Fruit fly (Drosophila melanogaster) whole organism, prepupa: ENCODE results near the gene Scgalpha.

Experiments
- CG11294 ChIP-seq: fragments of 200-800 bp; sonication (Bioruptor generic); IDR thresholded peaks from 2 replicates; pipeline ENCODE4 v1.3.6; 2022; ENCODE audit warnings: missing biosample characterization, missing genetic modification characterization
- CG1621 ChIP-seq: fragments of 200-800 bp; sonication (Bioruptor generic); optimal IDR thresholded peaks from 3 replicates; lab custom pipeline; 2018; ENCODE audit warnings: missing biosample characterization, mild to moderate bottlenecking, missing genetic modification characterization
- CG16779 ChIP-seq: fragments of 200-800 bp; sonication (Bioruptor generic); optimal IDR thresholded peaks from 3 replicates; lab custom pipeline; 2017; ENCODE audit warnings: missing biosample characterization, mild to moderate bottlenecking, missing genetic modification characterization
- CG31627 ChIP-seq: fragments of 200-800 bp; sonication (Bioruptor generic); optimal IDR thresholded peaks from 3 replicates; lab custom pipeline; 2016; ENCODE audit warnings: missing biosample characterization, missing genetic modification characterization
- CG34406 ChIP-seq: fragments of 200-800 bp; sonication (Bioruptor generic); optimal IDR thresholded peaks from 3 replicates; lab custom pipeline; 2016; ENCODE audit warnings: missing biosample characterization, missing genetic modification characterization
- CG3919 ChIP-seq: fragments of 200-800 bp; sonication (Bioruptor generic); optimal IDR thresholded peaks from 3 replicates; lab custom pipeline; 2016; ENCODE audit warnings: missing biosample characterization, missing genetic modification characterization
- CG6163 ChIP-seq: fragments of 200-800 bp; sonication (Bioruptor generic); IDR thresholded peaks from 3 replicates; pipeline ENCODE4 v1.3.6; 2022; ENCODE audit warnings: missing biosample characterization, missing genetic modification characterization
- CG7368 ChIP-seq: fragments of 200-800 bp; sonication (Bioruptor generic); optimal IDR thresholded peaks from 3 replicates; lab custom pipeline; 2016; ENCODE audit warnings: missing biosample characterization, missing genetic modification characterization
- CG8319 ChIP-seq: fragments of 200-800 bp; sonication (Bioruptor generic); optimal IDR thresholded peaks from 3 replicates; lab custom pipeline; 2016; ENCODE audit warnings: missing biosample characterization, missing genetic modification characterization
- CG8632 ChIP-seq: fragments of 200-800 bp; sonication (Bioruptor generic); optimal IDR thresholded peaks from 3 replicates; lab custom pipeline; 2016; ENCODE audit warnings: missing biosample characterization, missing genetic modification characterization
- CG9139 ChIP-seq: fragments of 200-800 bp; sonication (Bioruptor generic); optimal IDR thresholded peaks from 3 replicates; lab custom pipeline; 2017; ENCODE audit warnings: missing biosample characterization, mild to moderate bottlenecking, missing genetic modification characterization
- Eip78C ChIP-seq: fragments of 200-800 bp; sonication (Bioruptor generic); peaks from one replicate; lab custom pipeline; 2016; ENCODE audit warnings: missing biosample characterization, missing genetic modification characterization
- Ets21C ChIP-seq: fragments of 200-800 bp; sonication (Bioruptor generic); optimal IDR thresholded peaks from 3 replicates; lab custom pipeline; 2016; ENCODE audit warnings: missing biosample characterization, missing genetic modification characterization
- Hr39 ChIP-seq: fragments of 200-800 bp; sonication (Bioruptor generic); optimal IDR thresholded peaks from 2 replicates; lab custom pipeline; 2016; ENCODE audit warnings: missing biosample characterization, missing genetic modification characterization
- Hr4 ChIP-seq: fragments of 200-800 bp; sonication (Bioruptor generic); optimal IDR thresholded peaks from 3 replicates; lab custom pipeline; 2016; ENCODE audit warnings: missing biosample characterization, missing genetic modification characterization
- Lpt ChIP-seq: fragments of 200-800 bp; sonication (Bioruptor generic); optimal IDR thresholded peaks from 3 replicates; lab custom pipeline; 2016; ENCODE audit warnings: missing biosample characterization, missing genetic modification characterization
- OdsH ChIP-seq: fragments of 200-800 bp; sonication (Bioruptor generic); optimal IDR thresholded peaks from 3 replicates; lab custom pipeline; 2016; ENCODE audit warnings: missing biosample characterization, missing genetic modification characterization
- Sox102F ChIP-seq: fragments of 200-800 bp; sonication (Bioruptor generic); optimal IDR thresholded peaks from 2 replicates; lab custom pipeline; 2016; ENCODE audit warnings: missing biosample characterization, mild to moderate bottlenecking, missing genetic modification characterization
- Sox14 ChIP-seq: fragments of 200-800 bp; sonication (Bioruptor generic); optimal IDR thresholded peaks from 3 replicates; lab custom pipeline; 2016; ENCODE audit warnings: missing biosample characterization, missing genetic modification characterization
- cyc ChIP-seq: fragments of 200-800 bp; sonication (Bioruptor generic); optimal IDR thresholded peaks from 3 replicates; lab custom pipeline; 2016; ENCODE audit warnings: missing biosample characterization, missing genetic modification characterization
- dac ChIP-seq: fragments of 200-800 bp; sonication (Bioruptor generic); optimal IDR thresholded peaks from 2 replicates; lab custom pipeline; 2017; ENCODE audit warnings: missing biosample characterization, mild to moderate bottlenecking, missing genetic modification characterization
- eg ChIP-seq: fragments of 200-800 bp; sonication (Bioruptor generic); IDR thresholded peaks from 3 replicates; pipeline ENCODE4 v1.3.6; 2022; ENCODE audit warnings: missing biosample characterization, missing genetic modification characterization
- fd59A ChIP-seq: fragments of 200-800 bp; sonication (Bioruptor generic); optimal IDR thresholded peaks from 2 replicates; lab custom pipeline; 2017; ENCODE audit warnings: missing biosample characterization, mild to moderate bottlenecking, missing genetic modification characterization, missing genetic modification reagents
- fkh ChIP-seq: fragments of 200-800 bp; sonication (Bioruptor generic); optimal IDR thresholded peaks from 3 replicates; lab custom pipeline; 2017; ENCODE audit warnings: missing biosample characterization, mild to moderate bottlenecking, missing genetic modification characterization, moderate library complexity
- lz ChIP-seq: fragments of 200-800 bp; sonication (Bioruptor generic); optimal IDR thresholded peaks from 3 replicates; lab custom pipeline; 2016; ENCODE audit warnings: missing biosample characterization, missing genetic modification characterization
- net ChIP-seq: fragments of 200-800 bp; sonication (Bioruptor generic); optimal IDR thresholded peaks from 3 replicates; lab custom pipeline; 2016; ENCODE audit warnings: missing biosample characterization, missing genetic modification characterization
- pdm3 ChIP-seq: fragments of 200-800 bp; sonication (Bioruptor generic); optimal IDR thresholded peaks from 3 replicates; lab custom pipeline; 2016; ENCODE audit warnings: missing biosample characterization, missing genetic modification characterization
- ss ChIP-seq, 2 experiments: fragments of 200-800 bp; sonication (Bioruptor generic); optimal IDR thresholded peaks; 2 replicates in 1 of 2; 3 replicates in 1 of 2; lab custom pipeline; 2017 to 2018; ENCODE audit warnings: mild to moderate bottlenecking in 2 of 2, missing biosample characterization in 2 of 2, missing genetic modification characterization in 2 of 2, moderate library complexity in 1 of 2
- svp ChIP-seq: fragments of 200-800 bp; sonication (Bioruptor generic); peaks from one replicate; lab custom pipeline; 2016; ENCODE audit warnings: missing biosample characterization, missing genetic modification characterization
- vri ChIP-seq: fragments of 200-800 bp; sonication (Bioruptor generic); optimal IDR thresholded peaks from 3 replicates; lab custom pipeline; 2016; ENCODE audit warnings: missing biosample characterization, mild to moderate bottlenecking, missing genetic modification characterization

Scgalpha gene

DNA sequence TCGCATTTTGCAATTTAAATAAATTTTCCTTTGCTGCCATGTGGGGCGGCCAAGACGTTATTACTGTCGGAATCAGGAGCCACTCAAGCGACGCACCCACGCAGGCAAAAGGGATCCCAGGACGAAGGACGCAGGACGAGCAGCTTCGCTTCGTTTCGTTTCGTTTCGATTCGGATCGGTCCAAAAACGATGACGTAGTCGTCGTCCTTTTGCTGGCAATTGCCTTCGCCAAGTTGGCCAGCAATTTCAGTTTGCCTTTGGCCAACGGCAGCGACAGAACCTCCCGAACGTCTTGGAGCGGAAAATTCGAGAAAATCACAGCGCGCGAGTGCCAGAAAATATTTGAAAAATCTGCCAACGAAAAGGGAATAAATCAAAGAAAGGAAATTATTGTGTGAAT, 34.8 kb downstream of the Scgalpha start, which contains the start of gene witty:
TSS of gene witty (plus strand) at position 249 of the 400 bp plus-strand sequence.
- TF ChIP-seq Ets21C (no peak), OdsH (GFP tag; lab: Kevin White, UChicago) (no peak), CG16779 (tag; lab: Kevin White, UChicago) (no peak), Lpt (GFP tag; lab: Kevin White, UChicago) (no peak), CG9139 (GFP tag; lab: Kevin White, UChicago) (no peak), eg (GFP tag; lab: Robert Waterston, UW) (no peak), fkh (GFP tag; lab: Kevin White, UChicago) (no peak), CG3919 (GFP tag; lab: Kevin White, UChicago) (no peak), fd59A (GFP tag; lab: Kevin White, UChicago) (no peak), CG34406 (GFP tag; lab: Kevin White, UChicago) (no peak), lz (GFP tag; lab: Kevin White, UChicago) (no peak), CG11294 (GFP tag; lab: Robert Waterston, UW) (no peak), CG1621 (tag; lab: Kevin White, UChicago) (no peak), Sox14 (GFP tag; lab: Kevin White, UChicago) (no peak), CG8632 (GFP tag; lab: Kevin White, UChicago) (no peak), dac (no peak), CG31627 (GFP tag; lab: Kevin White, UChicago) (no peak), pdm3 (GFP tag; lab: Kevin White, UChicago) (no peak), CG7368 (GFP tag; lab: Kevin White, UChicago) (no peak)

dm6 chr2L:8339751-8340349, 36.6 kb downstream of the Scgalpha start:
- TF ChIP-seq CG16779 (tag; lab: Kevin White, UChicago) (no peak), CG8319 (GFP tag; lab: Kevin White, UChicago) (no peak), CG3919 (GFP tag; lab: Kevin White, UChicago) (no peak), OdsH (GFP tag; lab: Kevin White, UChicago) (no peak), CG34406 (GFP tag; lab: Kevin White, UChicago) (no peak), Lpt (GFP tag; lab: Kevin White, UChicago) (no peak), CG7368 (GFP tag; lab: Kevin White, UChicago) (no peak), CG6163 (GFP tag; lab: Robert Waterston, UW) (no peak), Sox14 (GFP tag; lab: Kevin White, UChicago) (no peak), fkh (GFP tag; lab: Kevin White, UChicago) (no peak), Sox102F (no peak), cyc (GFP tag; lab: Kevin White, UChicago) (no peak)
- TF ChIP-seq, all 60 proteins: peak for 0

dm6 chr2L:8342395-8342794, 39.2 kb downstream of the Scgalpha start, which contains the start of gene CG14273:
TSS of gene CG14273 (plus strand) at chr2L:8342695.
- no peak for TF ChIP-seq ss (GFP tag; optimal IDR thresholded peaks at IDR 0.05; lab: Kevin White, UChicago)
- no peak for TF ChIP-seq Hr39 (GFP tag; lab: Kevin White, UChicago)
- no peak for TF ChIP-seq net (GFP tag; lab: Kevin White, UChicago)

dm6 chr2L:8344536-8344935, 41.3 kb downstream of the Scgalpha start:
- peak; percentile 84 for TF ChIP-seq svp (GFP tag; lab: Kevin White, UChicago)
- no peak for TF ChIP-seq Ets21C
- TF ChIP-seq vri: peak; percentile 70
- no peak for TF ChIP-seq cyc (GFP tag; lab: Kevin White, UChicago)

- TF ChIP-seq Eip78C (GFP tag; lab: Kevin White, UChicago): peak; percentile 0
- no peak for TF ChIP-seq Hr4
Measured at dm6 chr2L:8346260-8346659, 43.0 kb downstream of the Scgalpha start, which contains the start of gene CG7778. TSS of gene CG7778 (plus strand) at chr2L:8346620.
